Worm (Caenorhabditis elegans): Measurements from ENCODE around the gene ric-3.
A peak's percentile ranks its signal among the peaks of the same experiment; 100 is the strongest.

The ric-3 gene

ce11 chrIV:7785506-7786065 lies 32.5 kb upstream of the ric-3 start, which contains the start of gene tag-322 (continued):
- TF ChIP-seq mdl-1 (tag; optimal IDR thresholded peaks at IDR 0.05) (no peak), unc-130 (GFP tag; optimal IDR thresholded peaks at IDR 0.05) (no peak), cey-2 (tag; optimal IDR thresholded peaks at IDR 0.05; ENCODE audit: borderline replicate concordance, insufficient read depth) (no peak), R02D3.7 (tag; optimal IDR thresholded peaks at IDR 0.05) (no peak), nhr-28 (tag; optimal IDR thresholded peaks at IDR 0.05) (peak; percentile 44), ctbp-1 (GFP tag; IDR thresholded peaks at IDR 0.05) (no peak), rbr-2 (tag; optimal IDR thresholded peaks at IDR 0.05) (peak; percentile 62), hmg-1.1 (GFP tag; IDR thresholded peaks at IDR 0.05) (no peak), ZK546.5 (tag; optimal IDR thresholded peaks at IDR 0.05) (no peak), aly-2 (tag; optimal IDR thresholded peaks at IDR 0.05) (no peak), spr-1 (tag; optimal IDR thresholded peaks at IDR 0.05) (peak; percentile 58), saeg-2 (GFP tag; IDR thresholded peaks at IDR 0.05) (no peak), snpc-1.2 (GFP tag; IDR thresholded peaks at IDR 0.05) (no peak), sdz-12 (GFP tag; optimal IDR thresholded peaks at IDR 0.05) (no peak), lin-38 (GFP tag; IDR thresholded peaks at IDR 0.05) (peak; percentile 96), zip-11 (GFP tag; IDR thresholded peaks at IDR 0.05) (no peak), F10B5.3 (tag; optimal IDR thresholded peaks at IDR 0.05) (no peak), ceh-44 (GFP tag; IDR thresholded peaks at IDR 0.05) (no peak), egl-43 (GFP tag; IDR thresholded peaks at IDR 0.05) (no peak), egl-27 (tag; optimal IDR thresholded peaks at IDR 0.05) (no peak), lir-3 (tag; optimal IDR thresholded peaks at IDR 0.05) (no peak), snpc-4 (tag; optimal IDR thresholded peaks at IDR 0.05) (no peak), ZK337.2 (GFP tag; IDR thresholded peaks at IDR 0.05) (no peak), ces-1 (GFP tag; optimal IDR thresholded peaks at IDR 0.05) (no peak), T26A8.4 (GFP tag; IDR thresholded peaks at IDR 0.05) (no peak)

ce11 chrIV:7789521-7789949 lies 28.5 kb upstream of the ric-3 start, which contains the start of gene imp-3:
TSS of gene imp-3 (minus strand) at chrIV:7789613.
- no peak for TF ChIP-seq vab-7 (GFP tag; IDR thresholded peaks at IDR 0.05)
- TF ChIP-seq hlh-11 (tag; optimal IDR thresholded peaks at IDR 0.05) = peak; percentile 67
- peak; percentile 74 for TF ChIP-seq Y5F2A.4 (GFP tag; optimal IDR thresholded peaks at IDR 0.05)
- peak; percentile 30 to 83 for TF ChIP-seq lsy-2 (tag; optimal IDR thresholded peaks at IDR 0.05)
- TF ChIP-seq Y75B8A.6 (GFP tag; IDR thresholded peaks at IDR 0.05) = no peak
- TF ChIP-seq lin-13 (GFP tag; optimal IDR thresholded peaks at IDR 0.05) = peak; percentile 2
- TF ChIP-seq daf-19 (GFP tag; conservative IDR thresholded peaks at IDR 0.05) = no peak
- TF ChIP-seq duxl-1 (tag; optimal IDR thresholded peaks at IDR 0.05; ENCODE audit: poor library complexity) = no peak
- TF ChIP-seq Y105C5A.15 (GFP tag; IDR thresholded peaks at IDR 0.05) = peak; percentile 66; the same call in 1 of the 2 replicates
- peak; percentile 74 for TF ChIP-seq tra-1 (GFP tag; IDR thresholded peaks at IDR 0.05)
- TF ChIP-seq hlh-30 (tag; optimal IDR thresholded peaks at IDR 0.05; ENCODE audit: insufficient read depth) = peak; percentile 81
- peak; percentile 30; the same call in 1 of the 2 replicates for TF ChIP-seq snpc-1.2 (GFP tag; IDR thresholded peaks at IDR 0.05)
- TF ChIP-seq egl-43 (GFP tag; IDR thresholded peaks at IDR 0.05) = 0 out of 2 replicates have a peak, but pooled peaks have one; percentile 27
- peak; percentile 50; the same call in 1 of the 2 replicates for TF ChIP-seq ceh-20 (GFP tag; IDR thresholded peaks at IDR 0.05)
- peak; percentile 77 for TF ChIP-seq mep-1 (tag; optimal IDR thresholded peaks at IDR 0.05)
- TF ChIP-seq pha-4 (GFP tag; IDR thresholded peaks at IDR 0.05) = peak; percentile 71; the same call in 1 of the 2 replicates
- peak; percentile 49 for TF ChIP-seq pha-4 (tag; optimal IDR thresholded peaks at IDR 0.05)
- TF ChIP-seq D1046.2 (GFP tag; IDR thresholded peaks at IDR 0.05) = peak; percentile 69; the same call in 1 of the 2 replicates
- no peak for TF ChIP-seq fkh-10 (GFP tag; optimal IDR thresholded peaks at IDR 0.05)
- peak in 1 of 2 experiments; percentile 12 for TF ChIP-seq unc-62 (GFP tag; optimal IDR thresholded peaks at IDR 0.05 in 1 of 2)
- no peak for TF ChIP-seq unc-62 (tag; optimal IDR thresholded peaks at IDR 0.05)
- peak; percentile 69 for TF ChIP-seq T26A8.4 (GFP tag; IDR thresholded peaks at IDR 0.05)
- TF ChIP-seq mes-2 (tag; optimal IDR thresholded peaks at IDR 0.05; ENCODE audit: poor library complexity, severe bottlenecking) = peak; percentile 52
- peak; percentile 98 for TF ChIP-seq aha-1 (tag)
- peak; percentile 35 for TF ChIP-seq nhr-102 (tag; optimal IDR thresholded peaks at IDR 0.05)
- no peak for TF ChIP-seq daf-12 (tag; optimal IDR thresholded peaks at IDR 0.05)
- peak; percentile 21 for TF ChIP-seq nhr-6 (tag; optimal IDR thresholded peaks at IDR 0.05)
- peak; percentile 52 for TF ChIP-seq dmd-6 (GFP tag; IDR thresholded peaks at IDR 0.05)
- TF ChIP-seq ztf-7 (tag; optimal IDR thresholded peaks at IDR 0.05) = no peak
